Fruit fly (Drosophila melanogaster) ovary, adult (tissue): ENCODE measurements around the gene CG15144.
A peak's percentile ranks its signal among the peaks of the same experiment; 100 is the strongest.

Source experiments
- CG17801 ChIP-seq: fragments of 200-800 bp; optimal IDR thresholded peaks from 2 replicates; lab custom pipeline; 2019; ENCODE audit warnings: missing biosample characterization, mild to moderate bottlenecking, missing genetic modification characterization, moderate library complexity; ENCODE audit not compliant: partially characterized antibody

Gene CG15144

dm6 chr2L:17514090-17514715, 14.7 kb downstream of the CG15144 start:
- no peak for TF ChIP-seq CG17801 (GFP tag; lab: Kevin White, UChicago)

dm6 chr2L:17500946-17501451, 27.9 kb downstream of the CG15144 start, which contains the start of the genes mEFTs and Dhc36C:
Gene mEFTs (minus strand): TSS chr2L:17501106.
Gene Dhc36C (plus strand): TSS chr2L:17501401.
- TF ChIP-seq CG17801 (GFP tag; lab: Kevin White, UChicago) = no peak

- TF ChIP-seq CG17801 (GFP tag; lab: Kevin White, UChicago) = no peak
Observed at dm6 chr2L:17498721-17499120, 30.2 kb downstream of the CG15144 start, which contains the start of gene CG15142. Gene CG15142 (minus strand): TSS chr2L:17498821.

dm6 chr2L:17497108-17497507, 31.8 kb downstream of the CG15144 start, which contains the start of gene qua:
Gene qua (minus strand): TSS chr2L:17497208.
- TF ChIP-seq CG17801 (GFP tag; lab: Kevin White, UChicago) = no peak

- TF ChIP-seq CG17801 (GFP tag; lab: Kevin White, UChicago) = no peak
Observed at dm6 chr2L:17495759-17496158, 33.2 kb downstream of the CG15144 start.

dm6 chr2L:17492680-17493079, 36.2 kb downstream of the CG15144 start:
- no peak for TF ChIP-seq CG17801 (GFP tag; lab: Kevin White, UChicago)

dm6 chr2L:17486264-17486663, 42.7 kb downstream of the CG15144 start, which contains the start of gene CG43220:
Gene CG43220 (plus strand): TSS chr2L:17486564.
- no peak for TF ChIP-seq CG17801 (GFP tag; lab: Kevin White, UChicago)

dm6 chr2L:17485457-17485856, 43.5 kb downstream of the CG15144 start, which contains the start of the genes CG43221 and CG43645:
Gene CG43221 (plus strand): TSS chr2L:17485757.
Gene CG43645 (plus strand): TSS chr2L:17485757.
- no peak for TF ChIP-seq CG17801 (GFP tag; lab: Kevin White, UChicago)

dm6 chr2L:17484174-17484573, 44.7 kb downstream of the CG15144 start, which contains the start of the genes GCS2beta and CG5131:
Gene GCS2beta (minus strand): TSS chr2L:17484307.
Gene CG5131 (plus strand): TSS chr2L:17484501.
- TF ChIP-seq CG17801 (GFP tag; lab: Kevin White, UChicago) = peak; percentile 84

- TF ChIP-seq CG17801 (GFP tag; lab: Kevin White, UChicago) = peak; percentile 96
Observed at dm6 chr2L:17480943-17481580, 47.9 kb downstream of the CG15144 start, which contains the start of the genes fws and Lamtor3. Gene fws (minus strand): TSS chr2L:17481029. Gene Lamtor3 (plus strand): TSS chr2L:17481231.

dm6 chr2L:17477710-17478109, 51.2 kb downstream of the CG15144 start, which contains the start of gene cass:
Gene cass (minus strand): TSS chr2L:17477888.
- TF ChIP-seq CG17801 (GFP tag; lab: Kevin White, UChicago) = peak; percentile 15
